Fruit fly (Drosophila melanogaster): ENCODE results near the gene eIF5B.

The eIF5B gene

dm6 chr3L:3393951-3394834, 66.6 kb downstream of the eIF5B start (continued):
- TF ChIP-seq CG2889 (GFP tag; IDR thresholded peaks at IDR 0.05) (peak; percentile 55; the same call in 2 of the 3 replicates), chn (GFP tag; optimal IDR thresholded peaks at IDR 0.05) (no peak), Nf-YC (tag; optimal IDR thresholded peaks at IDR 0.05) (peak; percentile 54), zf30C (GFP tag; optimal IDR thresholded peaks at IDR 0.05) (peak; percentile 86), crp (GFP tag; optimal IDR thresholded peaks at IDR 0.05) (peak in 1 of 2 experiments; percentile 52), ara (GFP tag; IDR thresholded peaks at IDR 0.05) (peak; percentile 88), cg (GFP tag; optimal IDR thresholded peaks at IDR 0.05) (peak; percentile 82), ttk (GFP tag; IDR thresholded peaks at IDR 0.05) (peak; percentile 82), CG17612 (GFP tag; IDR thresholded peaks at IDR 0.05) (0 out of 2 replicates have a peak, but pooled peaks have one; percentile 4), CG11695 (GFP tag; IDR thresholded peaks at IDR 0.05) (peak; percentile 62; the same call in 2 of the 3 replicates), CG10147 (GFP tag; optimal IDR thresholded peaks at IDR 0.05) (no peak), zen (tag; optimal IDR thresholded peaks at IDR 0.05) (no peak), CG32772 (GFP tag; IDR thresholded peaks at IDR 0.05) (peak; percentile 81), CG13624 (GFP tag; optimal IDR thresholded peaks at IDR 0.05) (no peak), CG15011 (GFP tag; optimal IDR thresholded peaks at IDR 0.05) (no peak), Nf-YA (GFP tag; IDR thresholded peaks at IDR 0.05) (peak; percentile 80), CG3163 (GFP tag; optimal IDR thresholded peaks at IDR 0.05) (no peak), HmgD (GFP tag; optimal IDR thresholded peaks at IDR 0.05) (no peak), chif (GFP tag; optimal IDR thresholded peaks at IDR 0.05) (no peak), ap (GFP tag; IDR thresholded peaks at IDR 0.05) (peak; percentile 90), CG6791 (GFP tag; IDR thresholded peaks at IDR 0.05; ENCODE audit: partially characterized antibody) (no peak), NC2β (GFP tag; optimal IDR thresholded peaks at IDR 0.05) (no peak), seq (GFP tag; IDR thresholded peaks at IDR 0.05) (no peak), CG18262 (tag; optimal IDR thresholded peaks at IDR 0.05) (peak; percentile 96), CG2678 (tag; optimal IDR thresholded peaks at IDR 0.05) (peak; percentile 92), CG6272 (GFP tag; IDR thresholded peaks at IDR 0.05) (peak; percentile 27; the same call in 1 of the 2 replicates), Sry-δ (GFP tag; optimal IDR thresholded peaks at IDR 0.05) (peak; percentile 48), Adf1 (GFP tag; IDR thresholded peaks at IDR 0.05) (no peak), CG1647 (GFP tag; optimal IDR thresholded peaks at IDR 0.05) (no peak), pan (optimal IDR thresholded peaks at IDR 0.05) (no peak), pan (GFP tag; optimal IDR thresholded peaks at IDR 0.05 in 1 of 2, IDR thresholded peaks at IDR 0.05 in 1 of 2) (peak in 1 of 2 experiments; percentile 73), sima (GFP tag; optimal IDR thresholded peaks at IDR 0.05) (no peak), Hr3 (GFP tag; optimal IDR thresholded peaks at IDR 0.05) (no peak), CG7987 (GFP tag; optimal IDR thresholded peaks at IDR 0.05) (peak; percentile 12), CG4282 (GFP tag; optimal IDR thresholded peaks at IDR 0.05) (no peak), scrt (GFP tag; optimal IDR thresholded peaks at IDR 0.05) (peak; percentile 66), ase (GFP tag; IDR thresholded peaks at IDR 0.05) (peak; percentile 78), ftz-f1 (GFP tag; optimal IDR thresholded peaks at IDR 0.05) (no peak), CG43689 (GFP tag; IDR thresholded peaks at IDR 0.05) (peak; percentile 62), vnd (GFP tag; IDR thresholded peaks at IDR 0.05; ENCODE audit: partially characterized antibody) (no peak), Ets97D (GFP tag; optimal IDR thresholded peaks at IDR 0.05) (peak; percentile 42), Gsc (GFP tag; IDR thresholded peaks at IDR 0.05) (peak; percentile 53), CG8388 (GFP tag; optimal IDR thresholded peaks at IDR 0.05) (no peak), CG1024 (GFP tag; IDR thresholded peaks at IDR 0.05) (peak; percentile 91), Rfx (GFP tag; IDR thresholded peaks at IDR 0.05) (peak; percentile 38; the same call in 1 of the 2 replicates), CG1233 (GFP tag; optimal IDR thresholded peaks at IDR 0.05) (peak; percentile 57), PHDP (tag; optimal IDR thresholded peaks at IDR 0.05) (peak; percentile 64), dan (GFP tag; IDR thresholded peaks at IDR 0.05) (no peak), CG13296 (GFP tag; optimal IDR thresholded peaks at IDR 0.05) (no peak), Atf6 (GFP tag; IDR thresholded peaks at IDR 0.05) (0 out of 2 replicates have a peak, but pooled peaks have one; percentile 22)
